Worm (Caenorhabditis elegans): ENCODE data around the gene clik-1.

DNA sequence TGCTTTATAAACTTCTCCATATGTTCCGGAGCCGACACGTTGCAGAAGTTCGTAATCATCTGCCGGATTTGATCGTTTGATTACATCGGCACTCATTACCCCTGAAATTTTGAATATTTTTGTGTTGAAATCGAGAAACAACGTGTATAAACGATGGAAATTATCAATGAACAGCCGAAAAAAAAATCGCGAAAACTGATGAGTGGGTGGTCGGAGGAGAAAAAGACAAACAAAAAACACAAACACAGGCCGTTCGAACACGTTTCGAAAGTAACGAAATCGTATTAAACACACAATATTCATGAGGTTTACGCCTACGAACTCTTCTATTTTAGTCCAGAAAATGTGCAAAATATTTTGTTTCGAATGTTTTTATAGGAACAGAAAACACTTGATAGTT lies 24.0 kb upstream of the clik-1 start, which contains the start of gene gck-2:
- no peak for TF ChIP-seq rnt-1 (tag; optimal IDR thresholded peaks at IDR 0.05)
- no peak for TF ChIP-seq nfya-1 (tag; optimal IDR thresholded peaks at IDR 0.05)
- TF ChIP-seq ceh-9 (tag; optimal IDR thresholded peaks at IDR 0.05): no peak
- no peak for TF ChIP-seq npax-4 (tag; optimal IDR thresholded peaks at IDR 0.05)
- no peak for TF ChIP-seq nhr-11 (tag; optimal IDR thresholded peaks at IDR 0.05)
- TF ChIP-seq K09A11.1 (tag; optimal IDR thresholded peaks at IDR 0.05; ENCODE audit: insufficient read depth): no peak
- TF ChIP-seq ttx-3 (tag; optimal IDR thresholded peaks at IDR 0.05): no peak
- TF ChIP-seq ceh-45 (GFP tag; IDR thresholded peaks at IDR 0.05): no peak
- TF ChIP-seq ceh-24 (tag; optimal IDR thresholded peaks at IDR 0.05): no peak
